Worm (Caenorhabditis elegans) whole organism, mixed stage, embryonic: Measurements from ENCODE around the gene T12G3.2.

Experiments used
- M03D4.4 ChIP-seq: sonication (generic microtip); optimal IDR thresholded peaks from 2 replicates; lab custom pipeline; 2017; ENCODE audit warnings: mild to moderate bottlenecking, missing genetic modification characterization, missing compliant biosample characterization
- bed-3 ChIP-seq: fragments of 200-800 bp; sonication (Bioruptor generic); optimal IDR thresholded peaks from 3 replicates; lab custom pipeline; 2018; ENCODE audit warnings: mild to moderate bottlenecking, missing genetic modification characterization, moderate library complexity, missing compliant biosample characterization
- blmp-1 ChIP-seq: fragments of 150-350 bp; optimal IDR thresholded peaks from 2 replicates; lab custom pipeline; 2014; ENCODE audit warnings: missing biosample characterization, missing genetic modification characterization
- ceh-39 ChIP-seq: fragments of 150-350 bp; optimal IDR thresholded peaks from 2 replicates; lab custom pipeline; 2014; ENCODE audit warnings: missing biosample characterization, missing genetic modification characterization
- ceh-43 ChIP-seq: fragments of 200-800 bp; sonication (Bioruptor generic); optimal IDR thresholded peaks from 2 replicates; lab custom pipeline; 2018; ENCODE audit warnings: mild to moderate bottlenecking, missing genetic modification characterization, moderate library complexity, missing compliant biosample characterization
- ces-1 ChIP-seq: fragments of 150-350 bp; optimal IDR thresholded peaks from 2 replicates; lab custom pipeline; 2014; ENCODE audit warnings: missing biosample characterization, missing genetic modification reagents, missing genetic modification characterization
- cnd-1 ChIP-seq: fragments of 200-800 bp; sonication (Bioruptor generic); optimal IDR thresholded peaks from 2 replicates; lab custom pipeline; 2018; ENCODE audit warnings: mild to moderate bottlenecking, missing genetic modification characterization, missing compliant biosample characterization
- drap-1 ChIP-seq: fragments of 200-800 bp; sonication (Bioruptor generic); optimal IDR thresholded peaks from 3 replicates; lab custom pipeline; 2018; ENCODE audit warnings: mild to moderate bottlenecking, missing genetic modification characterization, missing compliant biosample characterization
- elt-1 ChIP-seq: sonication (generic microtip); optimal IDR thresholded peaks from 2 replicates; lab custom pipeline; 2017; ENCODE audit warnings: missing genetic modification characterization, mild to moderate bottlenecking, missing compliant biosample characterization, antibody characterized with exemption, moderate library complexity, borderline replicate concordance; ENCODE audit not compliant: insufficient read depth
- elt-3 ChIP-seq: fragments of 150-350 bp; optimal IDR thresholded peaks from 2 replicates; lab custom pipeline; 2014; ENCODE audit warnings: missing biosample characterization, missing genetic modification characterization
- ham-2 ChIP-seq: fragments of 200-800 bp; sonication (Bioruptor generic); optimal IDR thresholded peaks from 2 replicates; lab custom pipeline; 2018; ENCODE audit warnings: mild to moderate bottlenecking, missing genetic modification characterization, missing compliant biosample characterization
- hlh-1 ChIP-seq: fragments of 150-350 bp; optimal IDR thresholded peaks from 2 replicates; lab custom pipeline; 2014; ENCODE audit warnings: missing biosample characterization, missing genetic modification reagents, missing genetic modification characterization
- lin-32 ChIP-seq: fragments of 200-800 bp; sonication (Bioruptor generic); optimal IDR thresholded peaks from 2 replicates; lab custom pipeline; 2018; ENCODE audit warnings: mild to moderate bottlenecking, missing genetic modification characterization, missing compliant biosample characterization
- lsy-2 ChIP-seq: fragments of 150-350 bp; optimal IDR thresholded peaks from 2 replicates; lab custom pipeline; 2014; ENCODE audit warnings: missing biosample characterization, missing genetic modification characterization
- mab-5 ChIP-seq: fragments of 150-350 bp; optimal IDR thresholded peaks from 2 replicates; lab custom pipeline; 2014; ENCODE audit warnings: missing biosample characterization, missing genetic modification characterization
- mep-1 ChIP-seq: fragments of 150-350 bp; optimal IDR thresholded peaks from 2 replicates; lab custom pipeline; 2017; ENCODE audit warnings: missing biosample characterization, missing genetic modification reagents, missing genetic modification characterization, inconsistent platforms
- mls-2 ChIP-seq: sonication (generic microtip); optimal IDR thresholded peaks from 2 replicates; lab custom pipeline; 2016; ENCODE audit warnings: mild to moderate bottlenecking, missing genetic modification characterization, moderate library complexity, missing compliant biosample characterization
- nhr-237 ChIP-seq: fragments of 150-350 bp; optimal IDR thresholded peaks from 2 replicates; lab custom pipeline; 2014; ENCODE audit warnings: missing biosample characterization, missing genetic modification characterization
- nhr-28 ChIP-seq: fragments of 150-350 bp; optimal IDR thresholded peaks from 2 replicates; lab custom pipeline; 2014; ENCODE audit warnings: missing biosample characterization, missing genetic modification characterization
- snpc-4 ChIP-seq: fragments of 150-350 bp; optimal IDR thresholded peaks from 2 replicates; lab custom pipeline; 2014; ENCODE audit warnings: missing biosample characterization, missing genetic modification characterization
- sptf-1 ChIP-seq: sonication (generic microtip); optimal IDR thresholded peaks from 2 replicates; lab custom pipeline; 2017; ENCODE audit warnings: mild to moderate bottlenecking, missing genetic modification characterization, moderate library complexity, missing compliant biosample characterization
- tbx-8 ChIP-seq: fragments of 200-800 bp; sonication (Bioruptor generic); optimal IDR thresholded peaks from 2 replicates; lab custom pipeline; 2018; ENCODE audit warnings: mild to moderate bottlenecking, missing genetic modification characterization, moderate library complexity, missing compliant biosample characterization
- unc-120 ChIP-seq: sonication (generic microtip); optimal IDR thresholded peaks from 2 replicates; lab custom pipeline; 2017; ENCODE audit warnings: missing genetic modification characterization, missing compliant biosample characterization; ENCODE audit not compliant: poor library complexity, severe bottlenecking
- unc-39 ChIP-seq: fragments of 150-350 bp; optimal IDR thresholded peaks from 2 replicates; lab custom pipeline; 2014; ENCODE audit warnings: missing biosample characterization, missing genetic modification characterization
- unc-62 ChIP-seq: fragments of 150-350 bp; optimal IDR thresholded peaks from 2 replicates; lab custom pipeline; 2014; ENCODE audit warnings: missing biosample characterization, missing genetic modification reagents, missing genetic modification characterization
- ztf-11 ChIP-seq: fragments of 150-350 bp; optimal IDR thresholded peaks from 2 replicates; lab custom pipeline; 2014; ENCODE audit warnings: missing biosample characterization, missing genetic modification characterization

Gene T12G3.2

DNA sequence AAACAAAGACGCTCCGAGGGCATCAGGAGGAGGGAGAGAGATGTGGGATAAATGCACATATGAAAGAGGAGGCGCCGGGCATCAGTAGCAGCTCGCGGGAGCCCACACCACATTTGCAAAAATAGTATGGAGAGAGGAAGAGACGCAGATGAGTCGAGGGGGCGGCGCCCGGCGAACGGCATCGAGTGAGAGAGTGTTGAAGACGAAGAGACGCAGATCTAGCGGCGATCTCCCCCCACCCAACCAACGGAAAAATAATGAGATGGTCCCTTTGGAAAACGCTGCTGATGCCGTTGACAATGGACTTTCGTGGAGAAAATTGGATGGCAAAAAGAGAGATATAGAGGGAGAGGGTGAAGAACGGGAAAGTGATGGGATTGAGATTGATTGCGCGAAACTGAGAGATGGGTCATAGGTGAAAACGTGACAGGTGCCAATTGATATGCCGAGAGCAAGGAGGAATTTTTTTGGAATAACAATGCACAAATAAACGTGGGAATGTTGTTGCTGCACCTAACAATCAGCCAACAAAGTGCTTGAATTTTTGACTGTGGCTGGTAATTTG, 34.2 kb downstream of the T12G3.2 start:
- no peak for TF ChIP-seq ceh-39 (tag; lab: Kevin White, UChicago)
- peak; percentile 7 for TF ChIP-seq drap-1 (GFP tag; lab: Kevin White, UChicago)
- TF ChIP-seq unc-120 (tag; lab: Kevin White, UChicago): peak; percentile 89
- TF ChIP-seq unc-62 (GFP tag; lab: Kevin White, UChicago): peak; percentile 90

DNA sequence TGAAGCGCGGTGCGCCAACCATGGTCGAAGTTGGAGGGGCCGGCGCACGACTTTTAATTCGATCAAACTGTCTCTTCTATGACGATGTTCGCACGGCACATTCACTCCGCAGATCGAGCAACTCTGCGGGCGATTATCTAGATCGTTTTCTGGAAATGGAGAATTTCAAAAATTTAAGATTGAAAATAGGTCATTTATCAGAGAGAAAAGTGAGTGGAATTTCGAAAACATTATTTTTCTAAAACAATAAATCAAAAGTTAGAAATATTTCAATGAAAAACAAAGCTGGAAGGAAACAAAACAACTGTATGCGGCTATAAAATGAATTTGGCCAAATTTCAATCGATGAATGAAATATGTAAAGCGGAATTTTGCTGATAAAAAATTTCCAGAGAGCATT, 35.9 kb downstream of the T12G3.2 start, which contains the start of the genes ZK617.26 and unc-22:
ZK617.26 (minus strand) TSS at position 101 of the 400 bp plus-strand sequence.
unc-22 (minus strand) TSS at position 149 of the 400 bp plus-strand sequence.
- TF ChIP-seq unc-120 (tag; lab: Kevin White, UChicago): no peak
- TF ChIP-seq elt-1: no peak
- no peak for TF ChIP-seq ceh-43 (GFP tag; lab: Kevin White, UChicago)
- no peak for TF ChIP-seq lsy-2 (tag; lab: Kevin White, UChicago)
- TF ChIP-seq ztf-11 (tag; lab: Kevin White, UChicago): no peak
- TF ChIP-seq drap-1 (GFP tag; lab: Kevin White, UChicago): no peak
- TF ChIP-seq M03D4.4 (tag; lab: Kevin White, UChicago): no peak
- no peak for TF ChIP-seq cnd-1
- TF ChIP-seq ces-1: no peak
- no peak for TF ChIP-seq sptf-1 (tag; lab: Kevin White, UChicago)

- TF ChIP-seq hlh-1: peak; percentile 89
- peak; percentile 65 for TF ChIP-seq unc-62 (GFP tag; lab: Kevin White, UChicago)
- peak; percentile 39 for TF ChIP-seq M03D4.4 (tag; lab: Kevin White, UChicago)
- peak; percentile 1 for TF ChIP-seq drap-1 (GFP tag; lab: Kevin White, UChicago)
- TF ChIP-seq nhr-237 (tag; lab: Kevin White, UChicago): no peak
- TF ChIP-seq unc-120 (tag; lab: Kevin White, UChicago): peak; percentile 96
These were observed 36.4 kb downstream of the T12G3.2 start for ce11 chrIV:12010377-12010776.

DNA sequence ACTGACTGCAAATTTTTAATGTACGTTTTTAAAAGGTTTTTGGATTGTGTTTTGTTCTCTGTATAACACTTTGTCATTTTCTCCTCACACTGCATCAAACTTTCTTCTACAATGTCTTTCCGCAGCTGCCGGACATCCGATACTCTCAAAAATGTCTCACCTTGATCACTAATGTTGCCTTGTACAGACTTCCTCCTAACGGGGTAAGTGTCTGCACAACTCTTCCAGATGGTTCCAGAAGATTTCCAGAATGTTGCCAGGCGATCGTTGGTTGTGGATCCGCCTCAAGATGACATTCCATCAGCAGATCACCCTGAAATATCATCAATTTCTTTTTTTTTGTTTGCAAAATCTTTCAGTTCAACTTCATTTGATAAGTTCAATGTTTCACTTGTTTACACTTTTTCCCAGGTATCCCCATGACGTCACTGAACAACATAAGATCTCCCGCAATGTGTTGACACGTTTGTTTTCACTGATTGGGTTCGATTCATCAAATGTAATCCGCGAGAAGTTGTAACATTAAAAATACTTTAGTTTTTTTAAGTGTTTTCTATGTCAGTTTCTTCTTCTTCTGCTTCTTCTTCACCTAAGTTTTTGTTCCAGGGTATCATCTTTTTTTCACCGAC, 37.6 kb downstream of the T12G3.2 start:
- no peak for TF ChIP-seq sptf-1 (tag; lab: Kevin White, UChicago)
- TF ChIP-seq ceh-43 (GFP tag; lab: Kevin White, UChicago): no peak
- no peak for TF ChIP-seq snpc-4 (tag; lab: Kevin White, UChicago)
- TF ChIP-seq ham-2: no peak
- TF ChIP-seq M03D4.4 (tag; lab: Kevin White, UChicago): no peak
- TF ChIP-seq mab-5: no peak
- no peak for TF ChIP-seq mls-2 (tag; lab: Kevin White, UChicago)
- TF ChIP-seq nhr-28 (tag; lab: Kevin White, UChicago): no peak
- no peak for TF ChIP-seq elt-3 (tag; lab: Kevin White, UChicago)
- no peak for TF ChIP-seq cnd-1
- no peak for TF ChIP-seq blmp-1 (tag; lab: Kevin White, UChicago)
- no peak for TF ChIP-seq unc-39 (tag; lab: Kevin White, UChicago)
- TF ChIP-seq mep-1: no peak

ce11 chrIV:12005090-12005770, 41.5 kb downstream of the T12G3.2 start:
- no peak for TF ChIP-seq tbx-8
- TF ChIP-seq unc-62 (GFP tag; lab: Kevin White, UChicago): no peak
- no peak for TF ChIP-seq sptf-1 (tag; lab: Kevin White, UChicago)
- no peak for TF ChIP-seq unc-120 (tag; lab: Kevin White, UChicago)
- TF ChIP-seq ztf-11 (tag; lab: Kevin White, UChicago): no peak
- TF ChIP-seq lin-32 (GFP tag; lab: Kevin White, UChicago): no peak
- TF ChIP-seq mls-2 (tag; lab: Kevin White, UChicago): no peak
- no peak for TF ChIP-seq bed-3 (GFP tag; lab: Kevin White, UChicago)
- no peak for TF ChIP-seq ceh-39 (tag; lab: Kevin White, UChicago)
- no peak for TF ChIP-seq elt-3 (tag; lab: Kevin White, UChicago)
